Worm (Caenorhabditis elegans): ENCODE data around the gene C02F4.5.

DNA sequence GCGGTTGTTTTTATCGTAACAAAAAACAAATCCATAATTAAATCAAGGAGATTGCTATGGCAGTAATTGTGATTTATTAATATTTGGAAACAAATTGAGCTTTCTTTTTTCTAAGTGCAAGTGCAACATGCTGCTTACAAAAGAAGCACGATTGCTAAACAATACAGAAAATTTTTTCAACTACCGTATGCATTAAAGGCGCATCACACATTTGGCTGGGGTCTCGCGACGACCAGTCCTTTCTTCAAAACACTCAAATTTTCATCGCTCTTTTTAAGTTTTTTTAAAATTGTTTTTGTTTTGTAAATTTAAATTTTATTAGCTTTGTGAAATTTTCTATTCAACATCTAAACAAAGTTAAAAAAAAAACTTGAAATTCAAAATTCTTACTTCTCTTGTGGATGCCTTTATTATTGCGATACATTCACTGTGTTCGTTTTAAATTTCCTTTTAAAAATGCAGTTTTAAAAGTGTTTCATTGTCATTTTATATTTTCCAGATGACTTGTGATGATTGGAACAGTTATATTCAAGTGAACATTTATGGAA, 22.7 kb upstream of the C02F4.5 start, which contains the start of gene zim-1:
- TF ChIP-seq gei-17 (GFP tag; optimal IDR thresholded peaks at IDR 0.05) (no peak), lin-35 (GFP tag; optimal IDR thresholded peaks at IDR 0.05) (no peak)
